Worm (Caenorhabditis elegans) whole organism, L3 larva: ENCODE measurements around the gene C04F6.9.

Source experiments
- aly-2 ChIP-seq: fragments of 150-350 bp; optimal IDR thresholded peaks from 2 replicates; lab custom pipeline; 2014; ENCODE audit warnings: missing biosample characterization, missing genetic modification characterization
- ceh-16 ChIP-seq: sonication (generic microtip); optimal IDR thresholded peaks from 2 replicates; lab custom pipeline; 2017; ENCODE audit warnings: missing biosample characterization, missing genetic modification characterization
- ceh-82 ChIP-seq: fragments of 150-350 bp; optimal IDR thresholded peaks from 2 replicates; lab custom pipeline; 2014; ENCODE audit warnings: missing biosample characterization, missing genetic modification characterization
- ceh-9 ChIP-seq: sonication (generic microtip); optimal IDR thresholded peaks from 2 replicates; lab custom pipeline; 2018; ENCODE audit warnings: missing biosample characterization, missing genetic modification characterization
- daf-12 ChIP-seq: fragments of 150-350 bp; optimal IDR thresholded peaks from 2 replicates; lab custom pipeline; 2014; ENCODE audit warnings: missing biosample characterization, missing genetic modification reagents, missing genetic modification characterization
- egl-27 ChIP-seq: sonication (generic microtip); optimal IDR thresholded peaks from 4 replicates; lab custom pipeline; 2017; ENCODE audit warnings: missing biosample characterization, missing genetic modification reagents, missing genetic modification characterization
- egl-5 ChIP-seq: fragments of 150-350 bp; optimal IDR thresholded peaks from 2 replicates; lab custom pipeline; 2017; ENCODE audit warnings: missing biosample characterization, missing genetic modification reagents, missing genetic modification characterization, inconsistent platforms
- elt-3 ChIP-seq, 3 experiments: fragments of 150-350 bp in 1 of 3; sonication (generic microtip) in 2 of 3; optimal IDR thresholded peaks; 2 replicates in 2 of 3; 4 replicates in 1 of 3; lab custom pipeline; 2014 to 2017; ENCODE audit warnings: missing biosample characterization in 3 of 3, missing genetic modification characterization in 3 of 3
- eor-1 ChIP-seq, 2 experiments: fragments of 150-350 bp; optimal IDR thresholded peaks; 2 replicates each; lab custom pipeline; 2014 to 2018; ENCODE audit warnings: missing biosample characterization in 2 of 2, missing genetic modification characterization in 2 of 2
- fkh-2 ChIP-seq: fragments of 150-350 bp; optimal IDR thresholded peaks from 2 replicates; lab custom pipeline; 2014; ENCODE audit warnings: missing biosample characterization, missing genetic modification reagents, missing genetic modification characterization
- fos-1 ChIP-seq: fragments of 150-350 bp; optimal IDR thresholded peaks from 2 replicates; lab custom pipeline; 2014; ENCODE audit warnings: missing biosample characterization, missing genetic modification characterization
- hmg-11 ChIP-seq: sonication (generic microtip); optimal IDR thresholded peaks from 2 replicates; lab custom pipeline; 2016; ENCODE audit warnings: missing genetic modification characterization, missing compliant biosample characterization
- jun-1 ChIP-seq: fragments of 150-350 bp; optimal IDR thresholded peaks from 2 replicates; lab custom pipeline; 2014; ENCODE audit warnings: missing biosample characterization, missing genetic modification reagents, missing genetic modification characterization
- lin-15B ChIP-seq: fragments of 150-350 bp; optimal IDR thresholded peaks from 2 replicates; lab custom pipeline; 2014; ENCODE audit warnings: missing biosample characterization, missing genetic modification characterization
- lin-39 ChIP-seq: fragments of 150-350 bp; optimal IDR thresholded peaks from 2 replicates; lab custom pipeline; 2018; ENCODE audit warnings: missing biosample characterization, missing genetic modification reagents, missing genetic modification characterization
- lsy-12 ChIP-seq: sonication (generic microtip); optimal IDR thresholded peaks from 2 replicates; lab custom pipeline; 2016; ENCODE audit warnings: mild to moderate bottlenecking, missing genetic modification characterization, missing compliant biosample characterization
- mdl-1 ChIP-seq: fragments of 150-350 bp; optimal IDR thresholded peaks from 2 replicates; lab custom pipeline; 2014; ENCODE audit warnings: missing biosample characterization, missing genetic modification characterization
- mml-1 ChIP-seq: fragments of 150-350 bp; sonication (generic microtip); optimal IDR thresholded peaks from 3 replicates; lab custom pipeline; 2014; ENCODE audit warnings: missing biosample characterization, missing genetic modification characterization
- nfya-1 ChIP-seq: sonication (generic microtip); optimal IDR thresholded peaks from 2 replicates; lab custom pipeline; 2017; ENCODE audit warnings: missing genetic modification characterization, mild to moderate bottlenecking, missing compliant biosample characterization, antibody characterized with exemption, moderate library complexity; ENCODE audit not compliant: insufficient read depth
- nhr-12 ChIP-seq: fragments of 150-350 bp; optimal IDR thresholded peaks from 2 replicates; lab custom pipeline; 2014; ENCODE audit warnings: missing biosample characterization, missing genetic modification characterization
- nhr-237 ChIP-seq: fragments of 150-350 bp; optimal IDR thresholded peaks from 2 replicates; lab custom pipeline; 2014; ENCODE audit warnings: missing biosample characterization, missing genetic modification characterization
- nhr-25 ChIP-seq: sonication (generic microtip); optimal IDR thresholded peaks from 2 replicates; lab custom pipeline; 2017; ENCODE audit warnings: missing biosample characterization, missing genetic modification characterization
- nhr-67 ChIP-seq: fragments of 150-350 bp; optimal IDR thresholded peaks from 2 replicates; lab custom pipeline; 2014; ENCODE audit warnings: missing biosample characterization, missing genetic modification characterization
- nhr-76 ChIP-seq: fragments of 150-350 bp; sonication (generic microtip); optimal IDR thresholded peaks from 5 replicates; lab custom pipeline; 2014; ENCODE audit warnings: missing biosample characterization, missing genetic modification characterization
- nhr-77 ChIP-seq: fragments of 150-350 bp; optimal IDR thresholded peaks from 2 replicates; lab custom pipeline; 2014; ENCODE audit warnings: missing biosample characterization, missing genetic modification characterization
- pha-4 ChIP-seq: fragments of 150-350 bp; optimal IDR thresholded peaks from 2 replicates; lab custom pipeline; 2014; ENCODE audit warnings: missing biosample characterization, missing genetic modification reagents, missing genetic modification characterization
- pqm-1 ChIP-seq: fragments of 150-350 bp; optimal IDR thresholded peaks from 2 replicates; lab custom pipeline; 2017; ENCODE audit warnings: missing biosample characterization, missing genetic modification characterization, inconsistent platforms
- sea-2 ChIP-seq: fragments of 150-350 bp; sonication (generic microtip); optimal IDR thresholded peaks from 4 replicates; lab custom pipeline; 2014; ENCODE audit warnings: missing biosample characterization, missing genetic modification reagents, missing genetic modification characterization
- tbx-2 ChIP-seq: sonication (generic microtip); optimal IDR thresholded peaks from 2 replicates; lab custom pipeline; 2016; ENCODE audit warnings: mild to moderate bottlenecking, missing genetic modification characterization, missing compliant biosample characterization
- unc-39 ChIP-seq: sonication (generic microtip); optimal IDR thresholded peaks from 4 replicates; lab custom pipeline; 2017; ENCODE audit warnings: missing biosample characterization, missing genetic modification characterization
- unc-62 ChIP-seq: fragments of 150-350 bp; sonication (generic microtip); optimal IDR thresholded peaks from 4 replicates; lab custom pipeline; 2014; ENCODE audit warnings: missing biosample characterization, missing genetic modification reagents, missing genetic modification characterization
- zag-1 ChIP-seq: fragments of 150-350 bp; optimal IDR thresholded peaks from 2 replicates; lab custom pipeline; 2014; ENCODE audit warnings: missing biosample characterization, missing genetic modification characterization
- ztf-4 ChIP-seq: fragments of 150-350 bp; optimal IDR thresholded peaks from 2 replicates; lab custom pipeline; 2014; ENCODE audit warnings: missing biosample characterization, missing genetic modification characterization

Gene C04F6.9

ce11 chrX:3401701-3402100, at the start of gene C04F6.9:
Gene C04F6.9, plus strand, starts transcription at chrX:3402001.
- TF ChIP-seq hmg-11 (tag; lab: Kevin White, UChicago) (no peak), pqm-1 (tag; lab: Kevin White, UChicago) (no peak), ztf-4 (tag; lab: Kevin White, UChicago) (no peak), elt-3 (tag; optimal IDR thresholded peaks at IDR 0.05; lab: Kevin White, UChicago) (no peak), nhr-237 (no peak), fkh-2 (tag; lab: Kevin White, UChicago) (no peak)

DNA sequence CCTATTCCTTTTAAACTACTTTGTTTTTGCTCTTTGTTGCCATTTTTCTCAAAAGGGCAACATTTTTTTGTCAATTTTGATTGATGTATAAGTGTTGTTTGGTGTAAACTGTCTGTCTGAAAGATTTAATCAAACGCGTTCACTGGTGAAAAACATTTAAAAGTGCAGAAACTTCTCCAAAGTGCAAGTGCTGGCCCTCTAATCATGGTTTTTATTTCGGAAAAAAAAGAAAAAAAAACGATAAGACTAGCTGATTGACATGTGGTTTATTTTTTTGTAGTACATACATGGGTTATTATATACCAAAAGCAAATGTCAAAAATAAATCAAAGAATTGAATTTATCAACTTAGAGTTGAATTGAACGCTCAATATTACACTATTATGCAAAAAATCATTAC, 39.4 kb upstream of the C04F6.9 start, which contains the start of gene dhs-26:
Gene dhs-26, minus strand, starts transcription at position 116 of the 400 bp plus-strand sequence.
- no peak for TF ChIP-seq eor-1 (tag; optimal IDR thresholded peaks at IDR 0.05; lab: Kevin White, UChicago)
- TF ChIP-seq unc-39 (tag; lab: Kevin White, UChicago): no peak
- no peak for TF ChIP-seq nhr-67 (tag; lab: Kevin White, UChicago)

DNA sequence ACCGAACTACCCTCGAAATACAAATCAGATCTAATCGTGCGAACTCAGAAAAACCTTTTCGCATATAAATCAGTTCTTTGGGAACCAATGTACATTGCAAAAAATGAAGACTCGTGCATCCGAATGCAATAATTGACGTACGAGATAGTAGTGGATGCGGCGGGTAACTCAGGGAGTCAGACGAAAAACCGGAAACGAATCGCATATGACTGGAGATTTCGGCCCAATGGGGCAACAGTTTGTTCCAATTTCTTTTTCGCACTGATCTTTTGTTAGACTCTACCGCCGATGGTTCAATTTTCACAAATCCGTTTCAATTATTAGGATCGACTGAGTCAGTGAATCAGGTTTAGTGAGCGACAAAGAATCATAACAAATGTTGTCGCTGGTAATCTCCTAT, 35.0 kb upstream of the C04F6.9 start:
- TF ChIP-seq zag-1 (tag; lab: Kevin White, UChicago) (no peak), lsy-12 (tag; lab: Kevin White, UChicago) (no peak), pha-4 (tag; lab: Kevin White, UChicago) (no peak), egl-5 (tag; lab: Kevin White, UChicago) (no peak), unc-62 (no peak), ceh-16 (tag; lab: Kevin White, UChicago) (no peak), mml-1 (no peak), lin-15B (tag; lab: Kevin White, UChicago) (no peak), eor-1 (tag; optimal IDR thresholded peaks at IDR 0.05; lab: Kevin White, UChicago) (no peak), egl-27 (tag; lab: Kevin White, UChicago) (no peak), nhr-77 (no peak), jun-1 (tag; lab: Kevin White, UChicago) (no peak), aly-2 (tag; lab: Kevin White, UChicago) (no peak), tbx-2 (tag; lab: Kevin White, UChicago) (no peak)

DNA sequence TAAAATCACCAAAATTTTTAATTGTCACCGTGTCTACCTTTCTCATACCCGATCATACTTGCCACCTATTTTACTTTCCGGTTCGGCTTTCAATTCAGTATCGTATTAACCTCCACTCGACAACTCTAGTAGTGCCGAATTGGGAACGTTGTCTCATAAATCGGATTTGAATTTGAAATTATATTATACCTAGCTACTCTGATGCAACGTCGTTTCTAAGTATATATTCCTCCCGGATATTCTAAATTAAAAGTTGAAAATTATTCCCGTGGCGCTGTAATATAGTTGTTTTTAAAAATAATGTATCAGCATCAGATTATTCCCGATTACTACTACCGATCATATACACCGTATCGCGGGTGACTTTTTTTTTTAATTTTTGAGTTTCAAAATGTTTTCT, 33.1 kb upstream of the C04F6.9 start, which contains the start of gene ZK563.2:
Gene ZK563.2, plus strand, starts transcription at position 301 of the 400 bp plus-strand sequence.
- no peak for TF ChIP-seq eor-1 (tag; optimal IDR thresholded peaks at IDR 0.05; lab: Kevin White, UChicago)
- no peak for TF ChIP-seq nfya-1 (tag; lab: Kevin White, UChicago)
- no peak for TF ChIP-seq ceh-82 (tag; lab: Kevin White, UChicago)
- TF ChIP-seq pqm-1 (tag; lab: Kevin White, UChicago): no peak
- TF ChIP-seq nhr-12 (tag; lab: Kevin White, UChicago): no peak
- no peak for TF ChIP-seq zag-1 (tag; lab: Kevin White, UChicago)
- TF ChIP-seq mdl-1 (tag; lab: Kevin White, UChicago): no peak
- TF ChIP-seq nhr-76 (tag; lab: Kevin White, UChicago): no peak
- TF ChIP-seq fkh-2 (tag; lab: Kevin White, UChicago): no peak
- no peak for TF ChIP-seq ceh-9 (tag; lab: Kevin White, UChicago)
- TF ChIP-seq fos-1: no peak
- TF ChIP-seq, all 47 proteins: peak for 0

ce11 chrX:3369442-3369841, 32.4 kb upstream of the C04F6.9 start:
- TF ChIP-seq unc-62: no peak
- no peak for TF ChIP-seq ztf-4 (tag; lab: Kevin White, UChicago)
- no peak for TF ChIP-seq egl-27 (tag; lab: Kevin White, UChicago)
- TF ChIP-seq ceh-16 (tag; lab: Kevin White, UChicago): no peak
- no peak for TF ChIP-seq nhr-67 (tag; lab: Kevin White, UChicago)
- no peak for TF ChIP-seq unc-39 (tag; lab: Kevin White, UChicago)
- TF ChIP-seq jun-1 (tag; lab: Kevin White, UChicago): no peak
- TF ChIP-seq lin-39 (tag; lab: Kevin White, UChicago): no peak
- no peak for TF ChIP-seq nhr-25
- no peak for TF ChIP-seq daf-12
- no peak for TF ChIP-seq egl-5 (tag; lab: Kevin White, UChicago)
- TF ChIP-seq sea-2: no peak
- TF ChIP-seq pha-4 (tag; lab: Kevin White, UChicago): no peak
- no peak for TF ChIP-seq mml-1
- no peak for TF ChIP-seq lsy-12 (tag; lab: Kevin White, UChicago)
